Fruit fly (Drosophila melanogaster) whole organism, adult: ENCODE results near the gene SmydA-8.
A peak's percentile ranks its signal among the peaks of the same experiment; 100 is the strongest.

ENCODE experiments used
- Hr96 ChIP-seq: fragments of 200-800 bp; sonication (Bioruptor generic); optimal IDR thresholded peaks from 2 replicates; lab custom pipeline; 2016; ENCODE audit warnings: missing biosample characterization, missing genetic modification characterization
- cnc ChIP-seq, 2 experiments: fragments of >200 bp; optimal IDR thresholded peaks; 2 replicates each; lab custom pipeline; 2017
- kay ChIP-seq: fragments of 200-800 bp; sonication (Bioruptor generic); peaks from one replicate; lab custom pipeline; 2016; ENCODE audit warnings: missing biosample characterization, missing genetic modification characterization, borderline replicate concordance
- ovo ChIP-seq: fragments of 200-800 bp; sonication (Bioruptor generic); optimal IDR thresholded peaks from 2 replicates; lab custom pipeline; 2016; ENCODE audit warnings: missing biosample characterization, missing genetic modification characterization
- tj ChIP-seq: fragments of 200-800 bp; sonication (Bioruptor generic); optimal IDR thresholded peaks from 3 replicates; lab custom pipeline; 2017; ENCODE audit warnings: missing biosample characterization, mild to moderate bottlenecking, missing genetic modification characterization, moderate library complexity

dm6 chrX:2213759-2214406 lies at the start of gene SmydA-8:
- no peak for TF ChIP-seq ovo
- TF ChIP-seq kay = peak; percentile 45
- no peak for TF ChIP-seq cnc (optimal IDR thresholded peaks at IDR 0.05; lab: Kevin White, UChicago)
- TF ChIP-seq Hr96 (GFP tag; lab: Kevin White, UChicago) = no peak
- no peak for TF ChIP-seq tj (GFP tag; lab: Kevin White, UChicago)
